Worm (Caenorhabditis elegans) whole organism, young adult: ENCODE data around the gene col-165.
"Not testable (repeated sequence)": the region's sequence is repeated elsewhere in the genome, so short reads cannot be mapped to it uniquely, and the experiment has no call there.

Source experiments
- B0035.1 ChIP-seq: sonication (generic microtip); optimal IDR thresholded peaks from 2 replicates; lab custom pipeline; 2016; ENCODE audit warnings: missing genetic modification characterization, mild to moderate bottlenecking, missing compliant biosample characterization, missing genotype, missing genetic modification reagents
- B0336.3 ChIP-seq: fragments of 200-800 bp; sonication (Bioruptor generic); IDR thresholded peaks from 2 replicates; pipeline ENCODE4 v1.3.6; 2022; ENCODE audit warnings: missing genetic modification characterization, missing compliant biosample characterization
- F10E7.11 ChIP-seq: sonication (generic microtip); optimal IDR thresholded peaks from 2 replicates; lab custom pipeline; 2017; ENCODE audit warnings: mild to moderate bottlenecking, missing genetic modification characterization, moderate library complexity, missing compliant biosample characterization
- F23B12.7 ChIP-seq: sonication (generic microtip); optimal IDR thresholded peaks from 2 replicates; lab custom pipeline; 2017; ENCODE audit warnings: missing genetic modification characterization, mild to moderate bottlenecking, missing compliant biosample characterization, antibody characterized with exemption, moderate library complexity; ENCODE audit not compliant: insufficient read depth
- F37B4.10 ChIP-seq: fragments of 200-800 bp; sonication (Bioruptor generic); IDR thresholded peaks from 2 replicates; pipeline ENCODE4 v1.3.6; 2022; ENCODE audit warnings: missing genetic modification characterization, missing compliant biosample characterization
- F57A8.1 ChIP-seq: fragments of 200-800 bp; sonication (Bioruptor generic); optimal IDR thresholded peaks from 2 replicates; lab custom pipeline; 2018; ENCODE audit warnings: mild to moderate bottlenecking, missing genetic modification characterization, moderate library complexity, missing compliant biosample characterization
- K12H6.12 ChIP-seq: fragments of 200-800 bp; sonication (Bioruptor generic); optimal IDR thresholded peaks from 2 replicates; lab custom pipeline; 2018; ENCODE audit warnings: mild to moderate bottlenecking, missing genetic modification characterization, missing compliant biosample characterization
- T26A5.8 ChIP-seq: sonication (generic microtip); optimal IDR thresholded peaks from 2 replicates; lab custom pipeline; 2016; ENCODE audit warnings: missing genetic modification characterization, missing compliant biosample characterization
- Y53F4B.3 ChIP-seq: fragments of 200-800 bp; sonication (Bioruptor generic); IDR thresholded peaks from 2 replicates; pipeline ENCODE4 v1.3.6; 2022; ENCODE audit warnings: missing genetic modification reagents, missing genetic modification characterization, missing compliant biosample characterization
- Y67H2A.10 ChIP-seq: fragments of 200-800 bp; sonication (Bioruptor generic); conservative IDR thresholded peaks from 2 replicates; pipeline ENCODE4 v1.3.6; 2022; ENCODE audit warnings: missing genetic modification reagents, missing genetic modification characterization, missing compliant biosample characterization
- attf-5 ChIP-seq: fragments of 200-800 bp; sonication (Bioruptor generic); optimal IDR thresholded peaks from 2 replicates; lab custom pipeline; 2018; ENCODE audit warnings: mild to moderate bottlenecking, missing genetic modification characterization, missing compliant biosample characterization
- bed-1 ChIP-seq: fragments of 200-800 bp; sonication (Bioruptor generic); IDR thresholded peaks from 2 replicates; pipeline ENCODE4 v1.3.6; 2022; ENCODE audit warnings: missing genetic modification reagents, missing genetic modification characterization, missing compliant biosample characterization
- cebp-1 ChIP-seq, 2 experiments: fragments of 200-800 bp in 1 of 2; sonication (Bioruptor generic) in 1 of 2; sonication (generic microtip) in 1 of 2; IDR thresholded peaks in 1 of 2; optimal IDR thresholded peaks in 1 of 2; 2 replicates each; pipeline versions ENCODE4 v1.3.6 to Lab custom; 2017 to 2022; ENCODE audit warnings: missing compliant biosample characterization in 2 of 2, missing genetic modification characterization in 2 of 2, mild to moderate bottlenecking in 1 of 2, missing genetic modification reagents in 1 of 2, moderate library complexity in 1 of 2
- ceh-27 ChIP-seq: fragments of 200-800 bp; sonication (Bioruptor generic); optimal IDR thresholded peaks from 2 replicates; lab custom pipeline; 2018; ENCODE audit warnings: mild to moderate bottlenecking, missing genetic modification characterization, moderate library complexity, missing compliant biosample characterization
- ceh-40 ChIP-seq: fragments of 200-800 bp; sonication (Bioruptor generic); IDR thresholded peaks from 2 replicates; pipeline ENCODE4 v1.3.6; 2022; ENCODE audit warnings: missing genetic modification characterization, missing compliant biosample characterization
- dpff-1 ChIP-seq: sonication (generic microtip); optimal IDR thresholded peaks from 2 replicates; lab custom pipeline; 2017; ENCODE audit warnings: mild to moderate bottlenecking, missing genetic modification characterization, missing compliant biosample characterization
- ets-4 ChIP-seq: fragments of 200-800 bp; sonication (Bioruptor generic); optimal IDR thresholded peaks from 2 replicates; lab custom pipeline; 2018; ENCODE audit warnings: mild to moderate bottlenecking, missing genetic modification characterization, missing compliant biosample characterization
- gei-17 ChIP-seq: fragments of 200-800 bp; sonication (Bioruptor generic); optimal IDR thresholded peaks from 2 replicates; lab custom pipeline; 2018; ENCODE audit warnings: mild to moderate bottlenecking, missing genetic modification characterization, missing compliant biosample characterization
- hlh-26 ChIP-seq: fragments of 200-800 bp; sonication (Bioruptor generic); conservative IDR thresholded peaks from 2 replicates; pipeline ENCODE4 v1.3.6; 2022; ENCODE audit warnings: missing genetic modification reagents, missing genetic modification characterization, missing compliant biosample characterization
- hmg-20 ChIP-seq: fragments of 200-800 bp; sonication (Bioruptor generic); IDR thresholded peaks from 2 replicates; pipeline ENCODE4 v1.3.6; 2022; ENCODE audit warnings: missing genetic modification reagents, missing genetic modification characterization, missing compliant biosample characterization
- hsf-1 ChIP-seq: fragments of 200-800 bp; sonication (Bioruptor generic); IDR thresholded peaks from 2 replicates; pipeline ENCODE4 v1.3.6; 2022; ENCODE audit warnings: missing genetic modification reagents, missing genetic modification characterization, missing compliant biosample characterization
- lin-40 ChIP-seq: sonication (generic microtip); optimal IDR thresholded peaks from 2 replicates; lab custom pipeline; 2016; ENCODE audit warnings: missing genetic modification characterization, mild to moderate bottlenecking, missing compliant biosample characterization, missing genotype, missing genetic modification reagents
- madf-3 ChIP-seq: fragments of 200-800 bp; sonication (Bioruptor generic); IDR thresholded peaks from 2 replicates; pipeline ENCODE4 v1.3.6; 2022; ENCODE audit warnings: missing genetic modification reagents, missing genetic modification characterization, missing compliant biosample characterization
- madf-6 ChIP-seq: fragments of 200-800 bp; sonication (Bioruptor generic); IDR thresholded peaks from 2 replicates; pipeline ENCODE4 v1.3.6; 2022; ENCODE audit warnings: missing genetic modification reagents, missing genetic modification characterization, missing compliant biosample characterization
- nhr-120 ChIP-seq: fragments of 200-800 bp; sonication (Bioruptor generic); IDR thresholded peaks from 2 replicates; pipeline ENCODE4 v1.3.6; 2022; ENCODE audit warnings: missing genetic modification characterization, missing compliant biosample characterization
- nhr-80 ChIP-seq: sonication (generic microtip); optimal IDR thresholded peaks from 2 replicates; lab custom pipeline; 2016; ENCODE audit warnings: missing genetic modification characterization, missing compliant biosample characterization
- sptf-2 ChIP-seq: fragments of 200-800 bp; sonication (Bioruptor generic); optimal IDR thresholded peaks from 2 replicates; lab custom pipeline; 2018; ENCODE audit warnings: mild to moderate bottlenecking, missing genetic modification characterization, missing compliant biosample characterization
- unc-62 ChIP-seq: fragments of 150-350 bp; optimal IDR thresholded peaks from 2 replicates; lab custom pipeline; 2014; ENCODE audit warnings: missing biosample characterization, missing genetic modification reagents, missing genetic modification characterization
- zim-3 ChIP-seq: sonication (generic microtip); optimal IDR thresholded peaks from 2 replicates; lab custom pipeline; 2017; ENCODE audit warnings: mild to moderate bottlenecking, missing genetic modification characterization, moderate library complexity, missing compliant biosample characterization
- ztf-18 ChIP-seq: sonication (generic microtip); optimal IDR thresholded peaks from 2 replicates; lab custom pipeline; 2016; ENCODE audit warnings: missing genotype, mild to moderate bottlenecking, missing genetic modification characterization, missing compliant biosample characterization
- ztf-28 ChIP-seq: fragments of 200-800 bp; sonication (Bioruptor generic); IDR thresholded peaks from 2 replicates; pipeline ENCODE4 v1.3.6; 2022; ENCODE audit warnings: missing genetic modification reagents, missing genetic modification characterization, missing compliant biosample characterization
- ztf-6 ChIP-seq: fragments of 200-800 bp; sonication (Bioruptor generic); IDR thresholded peaks from 2 replicates; pipeline ENCODE4 v1.3.6; 2022; ENCODE audit warnings: missing genetic modification reagents, missing genetic modification characterization, missing compliant biosample characterization

Gene col-165

ce11 chrX:4339332-4339731, 14.1 kb upstream of the col-165 start, which contains the start of gene cst-1:
cst-1 (plus strand) TSS chrX:4339632.
- TF ChIP-seq ceh-40 (GFP tag; lab: Robert Waterston, UW); Y53F4B.3; hsf-1 (GFP tag; lab: Robert Waterston, UW): not testable (repeated sequence)

- TF ChIP-seq dpff-1 (tag; lab: Kevin White, UChicago) (no peak), cebp-1 (GFP tag; IDR thresholded peaks at IDR 0.05; lab: Robert Waterston, UW) (no peak), cebp-1 (tag; optimal IDR thresholded peaks at IDR 0.05; lab: Kevin White, UChicago) (peak; percentile 83)
- TF ChIP-seq, all 124 proteins: peak for 1
Observed at ce11 chrX:4342730-4343129, 10.7 kb upstream of the col-165 start.

- TF ChIP-seq gei-17 (no peak), ztf-28 (no peak), B0336.3 (GFP tag; lab: Robert Waterston, UW) (no peak), ztf-18 (tag; lab: Kevin White, UChicago) (no peak), bed-1 (GFP tag; lab: Robert Waterston, UW) (no peak), ceh-27 (no peak)
Observed at ce11 chrX:4343915-4344314, 9.5 kb upstream of the col-165 start, which contains the start of gene F14H12.3. F14H12.3 (plus strand) TSS chrX:4344215.

ce11 chrX:4350198-4350597, 3.2 kb upstream of the col-165 start, which contains the start of gene F14H12.2:
F14H12.2 (plus strand) TSS chrX:4350498.
- TF ChIP-seq gei-17 (no peak), lin-40 (tag; lab: Kevin White, UChicago) (no peak), zim-3 (tag; lab: Kevin White, UChicago) (no peak), K12H6.12 (tag; lab: Kevin White, UChicago) (no peak), B0035.1 (tag; lab: Kevin White, UChicago) (no peak), F37B4.10 (no peak), Y67H2A.10 (no peak), hmg-20 (GFP tag; lab: Robert Waterston, UW) (no peak), F57A8.1 (GFP tag; lab: Kevin White, UChicago) (no peak), attf-5 (GFP tag; lab: Kevin White, UChicago) (no peak), T26A5.8 (no peak), sptf-2 (GFP tag; lab: Kevin White, UChicago) (no peak), nhr-120 (no peak), F10E7.11 (tag; lab: Kevin White, UChicago) (no peak), ets-4 (GFP tag; lab: Kevin White, UChicago) (no peak), madf-3 (GFP tag; lab: Robert Waterston, UW) (no peak), madf-6 (GFP tag; lab: Robert Waterston, UW) (no peak), F23B12.7 (tag; lab: Kevin White, UChicago) (no peak)

- no peak for TF ChIP-seq hsf-1 (GFP tag; lab: Robert Waterston, UW)
- TF ChIP-seq hlh-26 = no peak
- TF ChIP-seq dpff-1 (tag; lab: Kevin White, UChicago) = no peak
- no peak for TF ChIP-seq ztf-6 (GFP tag; lab: Robert Waterston, UW)
- TF ChIP-seq, all 124 proteins: peak for 0
Observed at ce11 chrX:4357467-4357866, 4.0 kb downstream of the col-165 start, which contains the start of gene F14H12.6. F14H12.6 (minus strand) TSS chrX:4357567.

- TF ChIP-seq nhr-80 (tag; lab: Kevin White, UChicago) = peak; percentile 58
- TF ChIP-seq unc-62 (GFP tag; lab: Kevin White, UChicago) = peak; percentile 8
- no peak for TF ChIP-seq attf-5 (GFP tag; lab: Kevin White, UChicago)
Observed at ce11 chrX:4359030-4359429, 5.6 kb downstream of the col-165 start.
